Fruit fly (Drosophila melanogaster) whole organism, prepupa: ENCODE data around the gene CG14683.

ENCODE experiments used
- CG10669 ChIP-seq: fragments of 200-800 bp; sonication (Bioruptor generic); optimal IDR thresholded peaks from 3 replicates; lab custom pipeline; 2018; ENCODE audit warnings: missing biosample characterization, mild to moderate bottlenecking, missing genetic modification characterization, moderate library complexity
- CG11762 ChIP-seq: fragments of 200-800 bp; sonication (Bioruptor generic); optimal IDR thresholded peaks from 3 replicates; lab custom pipeline; 2016; ENCODE audit warnings: missing biosample characterization, missing genetic modification characterization; ENCODE audit not compliant: insufficient read depth
- CG11902 ChIP-seq: fragments of 200-800 bp; sonication (Bioruptor generic); optimal IDR thresholded peaks from 3 replicates; lab custom pipeline; 2016; ENCODE audit warnings: missing biosample characterization, missing genetic modification characterization
- CG15336 ChIP-seq: fragments of 200-800 bp; sonication (Bioruptor generic); IDR thresholded peaks from 2 replicates; pipeline ENCODE4 v1.3.6; 2022; ENCODE audit warnings: missing biosample characterization, missing genetic modification characterization
- CG1621 ChIP-seq: fragments of 200-800 bp; sonication (Bioruptor generic); optimal IDR thresholded peaks from 3 replicates; lab custom pipeline; 2018; ENCODE audit warnings: missing biosample characterization, mild to moderate bottlenecking, missing genetic modification characterization
- CG31627 ChIP-seq: fragments of 200-800 bp; sonication (Bioruptor generic); optimal IDR thresholded peaks from 3 replicates; lab custom pipeline; 2016; ENCODE audit warnings: missing biosample characterization, missing genetic modification characterization
- CG32006 ChIP-seq: fragments of 200-800 bp; sonication (Bioruptor generic); optimal IDR thresholded peaks from 3 replicates; lab custom pipeline; 2017; ENCODE audit warnings: missing biosample characterization, mild to moderate bottlenecking, missing genetic modification characterization
- CG34406 ChIP-seq: fragments of 200-800 bp; sonication (Bioruptor generic); optimal IDR thresholded peaks from 3 replicates; lab custom pipeline; 2016; ENCODE audit warnings: missing biosample characterization, missing genetic modification characterization
- CG3919 ChIP-seq: fragments of 200-800 bp; sonication (Bioruptor generic); optimal IDR thresholded peaks from 3 replicates; lab custom pipeline; 2016; ENCODE audit warnings: missing biosample characterization, missing genetic modification characterization
- CG6163 ChIP-seq: fragments of 200-800 bp; sonication (Bioruptor generic); IDR thresholded peaks from 3 replicates; pipeline ENCODE4 v1.3.6; 2022; ENCODE audit warnings: missing biosample characterization, missing genetic modification characterization
- CG6276 ChIP-seq: fragments of 200-800 bp; sonication (Bioruptor generic); optimal IDR thresholded peaks from 2 replicates; lab custom pipeline; 2017; ENCODE audit warnings: missing biosample characterization, mild to moderate bottlenecking, missing genetic modification characterization
- CG6792 ChIP-seq: fragments of 200-800 bp; sonication (Bioruptor generic); optimal IDR thresholded peaks from 3 replicates; lab custom pipeline; 2016; ENCODE audit warnings: missing biosample characterization, missing genetic modification characterization
- CG6854 ChIP-seq: fragments of 200-800 bp; sonication (Bioruptor generic); optimal IDR thresholded peaks from 2 replicates; lab custom pipeline; 2017; ENCODE audit warnings: missing biosample characterization, mild to moderate bottlenecking, missing genetic modification characterization
- CG7368 ChIP-seq: fragments of 200-800 bp; sonication (Bioruptor generic); optimal IDR thresholded peaks from 3 replicates; lab custom pipeline; 2016; ENCODE audit warnings: missing biosample characterization, missing genetic modification characterization
- CG8632 ChIP-seq: fragments of 200-800 bp; sonication (Bioruptor generic); optimal IDR thresholded peaks from 3 replicates; lab custom pipeline; 2016; ENCODE audit warnings: missing biosample characterization, missing genetic modification characterization
- Eip75B ChIP-seq: fragments of 200-800 bp; sonication (Bioruptor generic); optimal IDR thresholded peaks from 3 replicates; lab custom pipeline; 2016; ENCODE audit warnings: missing biosample characterization, missing genetic modification characterization
- Eip78C ChIP-seq: fragments of 200-800 bp; sonication (Bioruptor generic); peaks from one replicate; lab custom pipeline; 2016; ENCODE audit warnings: missing biosample characterization, missing genetic modification characterization
- Eip93F ChIP-seq: fragments of 200-800 bp; sonication (Bioruptor generic); optimal IDR thresholded peaks from 2 replicates; lab custom pipeline; 2016; ENCODE audit warnings: missing biosample characterization, mild to moderate bottlenecking, missing genetic modification characterization
- Ets21C ChIP-seq: fragments of 200-800 bp; sonication (Bioruptor generic); optimal IDR thresholded peaks from 3 replicates; lab custom pipeline; 2016; ENCODE audit warnings: missing biosample characterization, missing genetic modification characterization
- Ets96B ChIP-seq: fragments of 200-800 bp; optimal IDR thresholded peaks from 2 replicates; lab custom pipeline; 2019; ENCODE audit warnings: missing biosample characterization, mild to moderate bottlenecking, missing genetic modification characterization, moderate library complexity
- Hr39 ChIP-seq: fragments of 200-800 bp; sonication (Bioruptor generic); optimal IDR thresholded peaks from 2 replicates; lab custom pipeline; 2016; ENCODE audit warnings: missing biosample characterization, missing genetic modification characterization
- Met ChIP-seq: fragments of 200-800 bp; sonication (Bioruptor generic); optimal IDR thresholded peaks from 3 replicates; lab custom pipeline; 2016; ENCODE audit warnings: missing biosample characterization, missing genetic modification characterization
- OdsH ChIP-seq: fragments of 200-800 bp; sonication (Bioruptor generic); optimal IDR thresholded peaks from 3 replicates; lab custom pipeline; 2016; ENCODE audit warnings: missing biosample characterization, missing genetic modification characterization
- Smox ChIP-seq: fragments of 200-800 bp; sonication (Bioruptor generic); optimal IDR thresholded peaks from 3 replicates; lab custom pipeline; 2016; ENCODE audit warnings: missing biosample characterization, missing genetic modification characterization
- Sox102F ChIP-seq: fragments of 200-800 bp; sonication (Bioruptor generic); optimal IDR thresholded peaks from 2 replicates; lab custom pipeline; 2016; ENCODE audit warnings: missing biosample characterization, mild to moderate bottlenecking, missing genetic modification characterization
- Sox14 ChIP-seq: fragments of 200-800 bp; sonication (Bioruptor generic); optimal IDR thresholded peaks from 3 replicates; lab custom pipeline; 2016; ENCODE audit warnings: missing biosample characterization, missing genetic modification characterization
- Sox15 ChIP-seq: fragments of 200-800 bp; sonication (Bioruptor generic); optimal IDR thresholded peaks from 3 replicates; lab custom pipeline; 2016; ENCODE audit warnings: missing biosample characterization, missing genetic modification characterization
- acj6 ChIP-seq: fragments of 200-800 bp; sonication (Bioruptor generic); optimal IDR thresholded peaks from 3 replicates; lab custom pipeline; 2016; ENCODE audit warnings: missing biosample characterization, missing genetic modification characterization
- cyc ChIP-seq: fragments of 200-800 bp; sonication (Bioruptor generic); optimal IDR thresholded peaks from 3 replicates; lab custom pipeline; 2016; ENCODE audit warnings: missing biosample characterization, missing genetic modification characterization
- eg ChIP-seq: fragments of 200-800 bp; sonication (Bioruptor generic); IDR thresholded peaks from 3 replicates; pipeline ENCODE4 v1.3.6; 2022; ENCODE audit warnings: missing biosample characterization, missing genetic modification characterization
- esn ChIP-seq: fragments of 200-800 bp; sonication (Bioruptor generic); optimal IDR thresholded peaks from 2 replicates; lab custom pipeline; 2016; ENCODE audit warnings: missing biosample characterization, mild to moderate bottlenecking, missing genetic modification characterization, moderate library complexity
- fd59A ChIP-seq: fragments of 200-800 bp; sonication (Bioruptor generic); optimal IDR thresholded peaks from 2 replicates; lab custom pipeline; 2017; ENCODE audit warnings: missing biosample characterization, mild to moderate bottlenecking, missing genetic modification characterization, missing genetic modification reagents
- fkh ChIP-seq: fragments of 200-800 bp; sonication (Bioruptor generic); optimal IDR thresholded peaks from 3 replicates; lab custom pipeline; 2017; ENCODE audit warnings: missing biosample characterization, mild to moderate bottlenecking, missing genetic modification characterization, moderate library complexity
- net ChIP-seq: fragments of 200-800 bp; sonication (Bioruptor generic); optimal IDR thresholded peaks from 3 replicates; lab custom pipeline; 2016; ENCODE audit warnings: missing biosample characterization, missing genetic modification characterization
- pdm3 ChIP-seq: fragments of 200-800 bp; sonication (Bioruptor generic); optimal IDR thresholded peaks from 3 replicates; lab custom pipeline; 2016; ENCODE audit warnings: missing biosample characterization, missing genetic modification characterization
- salr ChIP-seq, 2 experiments: fragments of 200-800 bp; sonication (Bioruptor generic); optimal IDR thresholded peaks; 3 replicates each; lab custom pipeline; 2016 to 2018; ENCODE audit warnings: missing biosample characterization in 2 of 2, missing genetic modification characterization in 2 of 2, mild to moderate bottlenecking in 1 of 2
- spab ChIP-seq: fragments of 200-800 bp; sonication (Bioruptor generic); optimal IDR thresholded peaks from 2 replicates; lab custom pipeline; 2017; ENCODE audit warnings: missing biosample characterization, mild to moderate bottlenecking, missing genetic modification characterization, missing genetic modification reagents
- ss ChIP-seq, 2 experiments: fragments of 200-800 bp; sonication (Bioruptor generic); optimal IDR thresholded peaks; 2 replicates in 1 of 2; 3 replicates in 1 of 2; lab custom pipeline; 2017 to 2018; ENCODE audit warnings: mild to moderate bottlenecking in 2 of 2, missing biosample characterization in 2 of 2, missing genetic modification characterization in 2 of 2, moderate library complexity in 1 of 2
- svp ChIP-seq: fragments of 200-800 bp; sonication (Bioruptor generic); peaks from one replicate; lab custom pipeline; 2016; ENCODE audit warnings: missing biosample characterization, missing genetic modification characterization
- topi ChIP-seq: fragments of 200-800 bp; sonication (Bioruptor generic); optimal IDR thresholded peaks from 3 replicates; lab custom pipeline; 2016; ENCODE audit warnings: missing biosample characterization, missing genetic modification characterization
- vri ChIP-seq: fragments of 200-800 bp; sonication (Bioruptor generic); optimal IDR thresholded peaks from 3 replicates; lab custom pipeline; 2016; ENCODE audit warnings: missing biosample characterization, mild to moderate bottlenecking, missing genetic modification characterization

The CG14683 gene

DNA sequence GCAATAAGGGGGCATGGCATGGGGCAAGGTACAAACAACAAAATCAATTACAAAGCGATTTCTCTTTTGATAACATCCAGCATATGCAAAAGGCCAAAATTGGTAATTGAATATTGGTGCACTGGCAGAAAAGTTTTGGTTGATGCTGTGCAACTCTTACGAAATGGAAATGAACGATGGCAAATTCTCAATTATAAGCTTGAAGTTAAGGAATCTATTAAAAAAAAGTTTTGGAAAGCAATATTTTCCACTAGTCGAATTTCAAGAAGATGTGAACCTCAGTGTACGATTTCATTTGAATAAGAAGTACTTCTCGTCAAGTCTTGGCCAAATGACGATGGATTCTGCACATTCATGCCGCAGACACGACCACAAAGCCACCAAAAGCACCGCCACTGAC is 40.5 kb upstream of the CG14683 start:
- TF ChIP-seq CG34406 (no peak), svp (GFP tag; lab: Kevin White, UChicago) (no peak), CG6792 (GFP tag; lab: Kevin White, UChicago) (no peak), eg (GFP tag; lab: Robert Waterston, UW) (no peak), CG32006 (GFP tag; lab: Kevin White, UChicago) (peak; percentile 23), Sox102F (GFP tag; lab: Kevin White, UChicago) (no peak), spab (GFP tag; lab: Kevin White, UChicago) (no peak), CG3919 (GFP tag; lab: Kevin White, UChicago) (peak; percentile 4), CG7368 (GFP tag; lab: Kevin White, UChicago) (no peak), fkh (GFP tag; lab: Kevin White, UChicago) (no peak), pdm3 (GFP tag; lab: Kevin White, UChicago) (no peak), CG15336 (GFP tag; lab: Robert Waterston, UW) (0 out of 2 replicates have a peak, but pooled peaks have one; percentile 18), salr (GFP tag; optimal IDR thresholded peaks at IDR 0.05; lab: Kevin White, UChicago) (no peak), ss (GFP tag; optimal IDR thresholded peaks at IDR 0.05; lab: Kevin White, UChicago) (no peak), CG6276 (GFP tag; lab: Kevin White, UChicago) (no peak), esn (GFP tag; lab: Kevin White, UChicago) (peak; percentile 1), CG1621 (tag; lab: Kevin White, UChicago) (no peak), CG6163 (GFP tag; lab: Robert Waterston, UW) (peak; percentile 29; the same call in 2 of the 3 replicates), CG8632 (no peak), Hr39 (GFP tag; lab: Kevin White, UChicago) (peak; percentile 14), OdsH (GFP tag; lab: Kevin White, UChicago) (peak; percentile 7), Smox (no peak), Sox14 (GFP tag; lab: Kevin White, UChicago) (no peak), fd59A (GFP tag; lab: Kevin White, UChicago) (no peak), Ets96B (no peak), Eip93F (GFP tag; lab: Kevin White, UChicago) (no peak), CG6854 (no peak), Eip75B (GFP tag; lab: Kevin White, UChicago) (no peak), cyc (GFP tag; lab: Kevin White, UChicago) (no peak), Ets21C (GFP tag; lab: Kevin White, UChicago) (no peak), acj6 (GFP tag; lab: Kevin White, UChicago) (no peak), Met (GFP tag; lab: Kevin White, UChicago) (peak; percentile 8), vri (no peak), CG10669 (no peak), CG11762 (no peak), Eip78C (GFP tag; lab: Kevin White, UChicago) (peak; percentile 35), net (GFP tag; lab: Kevin White, UChicago) (no peak)
- TF ChIP-seq, all 60 proteins: peak for 9

DNA sequence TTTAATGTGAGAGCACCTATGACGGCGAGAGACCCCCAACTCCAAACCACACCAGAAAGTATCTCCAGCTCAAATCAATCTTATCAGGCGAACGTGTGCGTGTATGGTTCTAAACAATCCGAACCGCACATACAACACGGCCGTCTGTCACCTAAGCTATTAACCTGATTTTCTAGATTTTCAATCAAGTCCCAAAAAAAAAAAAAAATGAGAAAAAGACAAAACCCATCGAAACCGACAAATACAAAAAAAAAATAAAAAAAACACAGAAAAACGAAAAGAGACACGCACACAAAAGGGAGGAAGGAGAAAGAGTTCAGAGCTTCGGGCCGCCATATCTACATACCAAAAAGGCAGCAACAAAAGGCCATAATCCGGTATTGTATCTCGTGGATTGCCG is 39.9 kb upstream of the CG14683 start:
- TF ChIP-seq CG11902 (GFP tag; lab: Kevin White, UChicago): no peak
- TF ChIP-seq CG34406: no peak
- peak; percentile 21 for TF ChIP-seq Eip78C (GFP tag; lab: Kevin White, UChicago)
- no peak for TF ChIP-seq Sox102F (GFP tag; lab: Kevin White, UChicago)
- peak; percentile 25 to 27 for TF ChIP-seq ss (GFP tag; optimal IDR thresholded peaks at IDR 0.05; lab: Kevin White, UChicago)
- TF ChIP-seq Sox15 (GFP tag; lab: Kevin White, UChicago): no peak
- TF ChIP-seq cyc (GFP tag; lab: Kevin White, UChicago): no peak

dm6 chr3R:10658783-10659182 is 37.7 kb upstream of the CG14683 start:
- TF ChIP-seq Eip78C (GFP tag; lab: Kevin White, UChicago): peak; percentile 42
- TF ChIP-seq Ets96B: no peak
- peak; percentile 12 for TF ChIP-seq CG31627 (GFP tag; lab: Kevin White, UChicago)
- peak; percentile 25 for TF ChIP-seq cyc (GFP tag; lab: Kevin White, UChicago)
- TF ChIP-seq esn (GFP tag; lab: Kevin White, UChicago): peak; percentile 30
- peak; percentile 82 for TF ChIP-seq svp (GFP tag; lab: Kevin White, UChicago)
- peak; percentile 28 for TF ChIP-seq Met (GFP tag; lab: Kevin White, UChicago)
- TF ChIP-seq fd59A (GFP tag; lab: Kevin White, UChicago): no peak
- peak; percentile 41 for TF ChIP-seq topi (GFP tag; lab: Kevin White, UChicago)
- no peak for TF ChIP-seq CG11902 (GFP tag; lab: Kevin White, UChicago)
